Fruit fly (Drosophila melanogaster): ENCODE data around the gene CG14556.

CG14556 gene

dm6 chr3R:26119993-26120392 lies 6.5 kb upstream of the CG14556 start:
- TF ChIP-seq CTCF (optimal IDR thresholded peaks at IDR 0.05) (no peak), CG8478 (optimal IDR thresholded peaks at IDR 0.05) (no peak)

- TF ChIP-seq CG8478 (optimal IDR thresholded peaks at IDR 0.05) (no peak), CTCF (optimal IDR thresholded peaks at IDR 0.05) (no peak)
Observed at dm6 chr3R:26121108-26121507, 5.4 kb upstream of the CG14556 start.

- no peak for TF ChIP-seq CTCF (optimal IDR thresholded peaks at IDR 0.05)
- no peak for TF ChIP-seq CG8478 (optimal IDR thresholded peaks at IDR 0.05)
Observed at dm6 chr3R:26121785-26122184, 4.7 kb upstream of the CG14556 start.

dm6 chr3R:26122896-26123295 lies 3.6 kb upstream of the CG14556 start:
- no peak for TF ChIP-seq CTCF (optimal IDR thresholded peaks at IDR 0.05)

dm6 chr3R:26124576-26125283 lies 1.7 kb upstream of the CG14556 start:
- no peak for TF ChIP-seq CG8478 (optimal IDR thresholded peaks at IDR 0.05)
- no peak for TF ChIP-seq CTCF (optimal IDR thresholded peaks at IDR 0.05)

dm6 chr3R:26128442-26129003 lies 2.1 kb downstream of the CG14556 start:
- TF ChIP-seq CTCF (optimal IDR thresholded peaks at IDR 0.05) = no peak
- no peak for TF ChIP-seq CG8478 (optimal IDR thresholded peaks at IDR 0.05)

- TF ChIP-seq CG8478 (optimal IDR thresholded peaks at IDR 0.05) (no peak), CTCF (optimal IDR thresholded peaks at IDR 0.05) (peak in 1 of 2 experiments; percentile 14)
Observed at dm6 chr3R:26129680-26130079, 3.2 kb downstream of the CG14556 start.

- TF ChIP-seq CTCF (optimal IDR thresholded peaks at IDR 0.05) = no peak
- no peak for TF ChIP-seq CG8478 (optimal IDR thresholded peaks at IDR 0.05)
Observed at dm6 chr3R:26130586-26130985, 4.1 kb downstream of the CG14556 start.

- no peak for TF ChIP-seq CTCF (optimal IDR thresholded peaks at IDR 0.05)
Observed at dm6 chr3R:26132854-26133253, 6.4 kb downstream of the CG14556 start, which contains the start of gene CG6142. Gene CG6142 (plus strand): TSS chr3R:26133154.

- TF ChIP-seq CG8478 (optimal IDR thresholded peaks at IDR 0.05) = no peak
- peak; percentile 74 to 83 for TF ChIP-seq CTCF (optimal IDR thresholded peaks at IDR 0.05)
Observed at dm6 chr3R:26137189-26137588, 10.7 kb downstream of the CG14556 start.

- TF ChIP-seq CG8478 (optimal IDR thresholded peaks at IDR 0.05) = no peak
- no peak for TF ChIP-seq CTCF (optimal IDR thresholded peaks at IDR 0.05)
Observed at dm6 chr3R:26170644-26171043, 44.2 kb downstream of the CG14556 start, which contains the start of gene CG31323. Gene CG31323 (plus strand): TSS chr3R:26170847.

- TF ChIP-seq CG8478 (optimal IDR thresholded peaks at IDR 0.05) (no peak), CTCF (optimal IDR thresholded peaks at IDR 0.05) (no peak)
Observed at dm6 chr3R:26172040-26172439, 45.6 kb downstream of the CG14556 start.

Measured in S2 (cell line).